Worm (Caenorhabditis elegans): Measurements from ENCODE around the gene C50E3.6.

- TF ChIP-seq zag-1 (tag; optimal IDR thresholded peaks at IDR 0.05) (no peak), nhr-19 (GFP tag; conservative IDR thresholded peaks at IDR 0.05) (no peak), nhr-11 (tag; optimal IDR thresholded peaks at IDR 0.05) (no peak), snu-23 (GFP tag; optimal IDR thresholded peaks at IDR 0.05) (no peak), ama-1 (optimal IDR thresholded peaks at IDR 0.05) (no peak), blmp-1 (tag; optimal IDR thresholded peaks at IDR 0.05) (no peak), grh-1 (GFP tag; IDR thresholded peaks at IDR 0.05) (no peak)
Observed at ce11 chrV:7553873-7554362, 36.4 kb downstream of the C50E3.6 start, which contains the start of gene ttr-10.
